Worm (Caenorhabditis elegans) whole organism, L4 larva: ENCODE results near the gene C31G12.4.

Source experiments
- Y75B8A.6 ChIP-seq: fragments of 200-800 bp; sonication (Bioruptor generic); IDR thresholded peaks from 2 replicates; pipeline ENCODE4 v1.3.6; 2022; ENCODE audit warnings: missing genetic modification reagents, missing genetic modification characterization, missing compliant biosample characterization
- ama-1 ChIP-seq: fragments of 150-350 bp; optimal IDR thresholded peaks from 2 replicates; lab custom pipeline; 2014; ENCODE audit warnings: inconsistent platforms, mixed read lengths
- egl-27 ChIP-seq: sonication (generic microtip); optimal IDR thresholded peaks from 3 replicates; lab custom pipeline; 2017; ENCODE audit warnings: missing biosample characterization, missing genetic modification reagents, missing genetic modification characterization
- hlh-30 ChIP-seq: sonication (generic microtip); optimal IDR thresholded peaks from 2 replicates; lab custom pipeline; 2017; ENCODE audit warnings: antibody characterized with exemption, mild to moderate bottlenecking, missing genetic modification characterization, missing compliant biosample characterization; ENCODE audit not compliant: insufficient read depth
- jun-1 ChIP-seq: fragments of 150-350 bp; optimal IDR thresholded peaks from 2 replicates; lab custom pipeline; 2014; ENCODE audit warnings: missing biosample characterization, missing genetic modification reagents, missing genetic modification characterization
- lin-13 ChIP-seq: fragments of 150-350 bp; optimal IDR thresholded peaks from 2 replicates; lab custom pipeline; 2014; ENCODE audit warnings: missing biosample characterization, missing genetic modification reagents, missing genetic modification characterization
- lin-39 ChIP-seq: fragments of 150-350 bp; optimal IDR thresholded peaks from 2 replicates; lab custom pipeline; 2014; ENCODE audit warnings: missing biosample characterization, missing genetic modification reagents, missing genetic modification characterization
- mep-1 ChIP-seq: fragments of 150-350 bp; sonication (generic microtip); optimal IDR thresholded peaks from 3 replicates; lab custom pipeline; 2014; ENCODE audit warnings: missing biosample characterization, missing genetic modification characterization
- nhr-41 ChIP-seq: fragments of 200-800 bp; sonication (Bioruptor generic); IDR thresholded peaks from 2 replicates; pipeline ENCODE4 v1.3.6; 2022; ENCODE audit warnings: missing genetic modification reagents, missing genetic modification characterization, missing compliant biosample characterization
- pqm-1 ChIP-seq: sonication (generic microtip); optimal IDR thresholded peaks from 2 replicates; lab custom pipeline; 2017; ENCODE audit warnings: missing biosample characterization, missing genetic modification characterization
- spr-1 ChIP-seq: sonication (generic microtip); optimal IDR thresholded peaks from 2 replicates; lab custom pipeline; 2016; ENCODE audit warnings: mild to moderate bottlenecking, missing genetic modification characterization, missing compliant biosample characterization
- unc-62 ChIP-seq, 3 experiments: fragments of 150-350 bp in 1 of 3; sonication (generic microtip); optimal IDR thresholded peaks in 2 of 3; peaks in 1 of 3; 1 replicate in 1 of 3; 2 replicates in 2 of 3; lab custom pipeline; 2014 to 2017; ENCODE audit warnings: missing biosample characterization in 3 of 3, missing genetic modification characterization in 3 of 3, missing genetic modification reagents in 3 of 3, missing genotype in 1 of 3
- zag-1 ChIP-seq: fragments of 150-350 bp; optimal IDR thresholded peaks from 2 replicates; lab custom pipeline; 2014; ENCODE audit warnings: missing biosample characterization, missing genetic modification characterization

DNA sequence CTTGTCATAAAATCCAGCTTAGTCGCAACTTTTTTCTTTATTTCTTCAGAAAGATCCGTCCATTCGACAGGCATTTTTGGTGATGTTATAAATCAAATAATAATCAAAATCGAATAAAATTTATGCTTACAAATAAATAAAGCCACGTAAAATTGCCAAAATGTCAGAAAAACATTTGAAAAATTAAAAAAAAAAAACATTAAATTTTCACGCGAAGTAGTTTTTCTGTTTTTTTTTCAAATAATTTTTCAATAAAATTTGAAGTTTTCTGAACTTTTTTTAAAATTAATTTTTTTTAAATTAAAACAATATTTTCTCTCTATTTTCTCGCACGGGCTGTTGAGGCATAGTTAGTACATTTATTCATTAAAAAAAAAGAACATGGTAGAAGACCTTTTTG, at the start of gene C31G12.4:
- TF ChIP-seq unc-62 (GFP tag; optimal IDR thresholded peaks at IDR 0.05 in 1 of 2; lab: Kevin White, UChicago) (no peak), unc-62 (tag; optimal IDR thresholded peaks at IDR 0.05; lab: Kevin White, UChicago) (no peak), mep-1 (tag; lab: Kevin White, UChicago) (no peak), nhr-41 (GFP tag; lab: Robert Waterston, UW) (no peak), Y75B8A.6 (GFP tag; lab: Robert Waterston, UW) (no peak), zag-1 (tag; lab: Kevin White, UChicago) (no peak), ama-1 (lab: Kevin White, UChicago) (no peak), lin-39 (tag; lab: Kevin White, UChicago) (no peak), egl-27 (no peak), hlh-30 (tag; lab: Kevin White, UChicago) (no peak), jun-1 (tag; lab: Kevin White, UChicago) (no peak), lin-13 (no peak), pqm-1 (tag; lab: Kevin White, UChicago) (no peak), spr-1 (tag; lab: Kevin White, UChicago) (no peak)
